Worm (Caenorhabditis elegans) whole organism, L3 larva: Measurements from ENCODE around the gene T08H10.3.

Experiments used
- R02D3.7 ChIP-seq: fragments of 150-350 bp; optimal IDR thresholded peaks from 2 replicates; lab custom pipeline; 2014; ENCODE audit warnings: missing biosample characterization, missing genetic modification characterization
- ZK546.5 ChIP-seq: sonication (generic microtip); optimal IDR thresholded peaks from 2 replicates; lab custom pipeline; 2017; ENCODE audit warnings: missing biosample characterization, missing genetic modification characterization
- aly-2 ChIP-seq: fragments of 150-350 bp; optimal IDR thresholded peaks from 2 replicates; lab custom pipeline; 2014; ENCODE audit warnings: missing biosample characterization, missing genetic modification characterization
- ama-1 ChIP-seq: fragments of 150-350 bp; optimal IDR thresholded peaks from 2 replicates; lab custom pipeline; 2018
- ceh-16 ChIP-seq: sonication (generic microtip); optimal IDR thresholded peaks from 2 replicates; lab custom pipeline; 2017; ENCODE audit warnings: missing biosample characterization, missing genetic modification characterization
- ceh-28 ChIP-seq: fragments of 150-350 bp; optimal IDR thresholded peaks from 2 replicates; lab custom pipeline; 2014; ENCODE audit warnings: missing biosample characterization, missing genetic modification reagents, missing genetic modification characterization
- ceh-9 ChIP-seq: sonication (generic microtip); optimal IDR thresholded peaks from 2 replicates; lab custom pipeline; 2018; ENCODE audit warnings: missing biosample characterization, missing genetic modification characterization
- daf-12 ChIP-seq: fragments of 150-350 bp; optimal IDR thresholded peaks from 2 replicates; lab custom pipeline; 2014; ENCODE audit warnings: missing biosample characterization, missing genetic modification reagents, missing genetic modification characterization
- egl-27 ChIP-seq: sonication (generic microtip); optimal IDR thresholded peaks from 4 replicates; lab custom pipeline; 2017; ENCODE audit warnings: missing biosample characterization, missing genetic modification reagents, missing genetic modification characterization
- egl-5 ChIP-seq: fragments of 150-350 bp; optimal IDR thresholded peaks from 2 replicates; lab custom pipeline; 2017; ENCODE audit warnings: missing biosample characterization, missing genetic modification reagents, missing genetic modification characterization, inconsistent platforms
- elt-2 ChIP-seq: sonication (generic microtip); optimal IDR thresholded peaks from 2 replicates; lab custom pipeline; 2016; ENCODE audit warnings: missing genetic modification reagents, mild to moderate bottlenecking, missing genetic modification characterization, missing compliant biosample characterization
- elt-3 ChIP-seq, 3 experiments: fragments of 150-350 bp in 1 of 3; sonication (generic microtip) in 2 of 3; optimal IDR thresholded peaks; 2 replicates in 2 of 3; 4 replicates in 1 of 3; lab custom pipeline; 2014 to 2017; ENCODE audit warnings: missing biosample characterization in 3 of 3, missing genetic modification characterization in 3 of 3
- eor-1 ChIP-seq, 2 experiments: fragments of 150-350 bp; optimal IDR thresholded peaks; 2 replicates each; lab custom pipeline; 2014 to 2018; ENCODE audit warnings: missing biosample characterization in 2 of 2, missing genetic modification characterization in 2 of 2
- fkh-2 ChIP-seq: fragments of 150-350 bp; optimal IDR thresholded peaks from 2 replicates; lab custom pipeline; 2014; ENCODE audit warnings: missing biosample characterization, missing genetic modification reagents, missing genetic modification characterization
- fos-1 ChIP-seq: fragments of 150-350 bp; optimal IDR thresholded peaks from 2 replicates; lab custom pipeline; 2014; ENCODE audit warnings: missing biosample characterization, missing genetic modification characterization
- hmg-11 ChIP-seq: sonication (generic microtip); optimal IDR thresholded peaks from 2 replicates; lab custom pipeline; 2016; ENCODE audit warnings: missing genetic modification characterization, missing compliant biosample characterization
- jun-1 ChIP-seq: fragments of 150-350 bp; optimal IDR thresholded peaks from 2 replicates; lab custom pipeline; 2014; ENCODE audit warnings: missing biosample characterization, missing genetic modification reagents, missing genetic modification characterization
- lin-15B ChIP-seq: fragments of 150-350 bp; optimal IDR thresholded peaks from 2 replicates; lab custom pipeline; 2014; ENCODE audit warnings: missing biosample characterization, missing genetic modification characterization
- lin-39 ChIP-seq: fragments of 150-350 bp; optimal IDR thresholded peaks from 2 replicates; lab custom pipeline; 2018; ENCODE audit warnings: missing biosample characterization, missing genetic modification reagents, missing genetic modification characterization
- lsy-12 ChIP-seq: sonication (generic microtip); optimal IDR thresholded peaks from 2 replicates; lab custom pipeline; 2016; ENCODE audit warnings: mild to moderate bottlenecking, missing genetic modification characterization, missing compliant biosample characterization
- mdl-1 ChIP-seq: fragments of 150-350 bp; optimal IDR thresholded peaks from 2 replicates; lab custom pipeline; 2014; ENCODE audit warnings: missing biosample characterization, missing genetic modification characterization
- nfya-1 ChIP-seq: sonication (generic microtip); optimal IDR thresholded peaks from 2 replicates; lab custom pipeline; 2017; ENCODE audit warnings: missing genetic modification characterization, mild to moderate bottlenecking, missing compliant biosample characterization, antibody characterized with exemption, moderate library complexity; ENCODE audit not compliant: insufficient read depth
- nhr-11 ChIP-seq: fragments of 150-350 bp; optimal IDR thresholded peaks from 2 replicates; lab custom pipeline; 2014; ENCODE audit warnings: missing biosample characterization, missing genetic modification characterization
- nhr-12 ChIP-seq: fragments of 150-350 bp; optimal IDR thresholded peaks from 2 replicates; lab custom pipeline; 2014; ENCODE audit warnings: missing biosample characterization, missing genetic modification characterization
- nhr-23 ChIP-seq: fragments of 150-350 bp; optimal IDR thresholded peaks from 2 replicates; lab custom pipeline; 2014; ENCODE audit warnings: missing biosample characterization, missing genetic modification reagents, missing genetic modification characterization
- nhr-237 ChIP-seq: fragments of 150-350 bp; optimal IDR thresholded peaks from 2 replicates; lab custom pipeline; 2014; ENCODE audit warnings: missing biosample characterization, missing genetic modification characterization
- nhr-25 ChIP-seq: sonication (generic microtip); optimal IDR thresholded peaks from 2 replicates; lab custom pipeline; 2017; ENCODE audit warnings: missing biosample characterization, missing genetic modification characterization
- nhr-28 ChIP-seq: fragments of 150-350 bp; optimal IDR thresholded peaks from 2 replicates; lab custom pipeline; 2014; ENCODE audit warnings: missing biosample characterization, missing genetic modification characterization
- nhr-76 ChIP-seq: fragments of 150-350 bp; sonication (generic microtip); optimal IDR thresholded peaks from 5 replicates; lab custom pipeline; 2014; ENCODE audit warnings: missing biosample characterization, missing genetic modification characterization
- nhr-77 ChIP-seq: fragments of 150-350 bp; optimal IDR thresholded peaks from 2 replicates; lab custom pipeline; 2014; ENCODE audit warnings: missing biosample characterization, missing genetic modification characterization
- pqm-1 ChIP-seq: fragments of 150-350 bp; optimal IDR thresholded peaks from 2 replicates; lab custom pipeline; 2017; ENCODE audit warnings: missing biosample characterization, missing genetic modification characterization, inconsistent platforms
- sea-2 ChIP-seq: fragments of 150-350 bp; sonication (generic microtip); optimal IDR thresholded peaks from 4 replicates; lab custom pipeline; 2014; ENCODE audit warnings: missing biosample characterization, missing genetic modification reagents, missing genetic modification characterization
- snpc-4 ChIP-seq: fragments of 150-350 bp; optimal IDR thresholded peaks from 2 replicates; lab custom pipeline; 2014; ENCODE audit warnings: missing biosample characterization, missing genetic modification characterization
- tbx-2 ChIP-seq: sonication (generic microtip); optimal IDR thresholded peaks from 2 replicates; lab custom pipeline; 2016; ENCODE audit warnings: mild to moderate bottlenecking, missing genetic modification characterization, missing compliant biosample characterization
- unc-39 ChIP-seq: sonication (generic microtip); optimal IDR thresholded peaks from 4 replicates; lab custom pipeline; 2017; ENCODE audit warnings: missing biosample characterization, missing genetic modification characterization
- zag-1 ChIP-seq: fragments of 150-350 bp; optimal IDR thresholded peaks from 2 replicates; lab custom pipeline; 2014; ENCODE audit warnings: missing biosample characterization, missing genetic modification characterization
- ztf-11 ChIP-seq: fragments of 150-350 bp; optimal IDR thresholded peaks from 2 replicates; lab custom pipeline; 2014; ENCODE audit warnings: missing biosample characterization, missing genetic modification characterization
- ztf-4 ChIP-seq: fragments of 150-350 bp; optimal IDR thresholded peaks from 2 replicates; lab custom pipeline; 2014; ENCODE audit warnings: missing biosample characterization, missing genetic modification characterization

T08H10.3 gene

DNA sequence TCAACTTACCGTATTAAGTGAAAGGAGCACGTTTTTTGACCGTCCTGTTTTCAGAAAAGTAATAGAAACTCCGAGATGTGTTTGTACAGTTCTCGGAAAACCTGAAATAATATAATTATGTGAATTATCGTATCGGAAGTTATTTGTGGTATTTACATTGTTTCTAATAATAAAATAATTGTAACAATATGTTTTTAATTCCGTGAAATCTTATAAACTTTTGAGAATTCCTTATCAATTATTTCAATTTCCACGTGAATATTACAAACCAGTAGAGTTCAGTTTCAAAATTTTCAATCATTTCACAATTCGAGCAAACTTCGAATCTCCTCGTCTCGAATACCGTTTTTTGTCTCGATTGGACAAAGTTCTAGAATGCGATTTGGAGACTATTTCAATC, at the start of gene T08H10.3:
Gene T08H10.3 (plus strand): TSS at position 301 of the 400 bp plus-strand sequence.
- TF ChIP-seq ceh-16 (no peak), nhr-25 (no peak), nhr-77 (tag; lab: Kevin White, UChicago) (no peak), aly-2 (tag; lab: Kevin White, UChicago) (no peak), R02D3.7 (tag; lab: Kevin White, UChicago) (no peak), hmg-11 (tag; lab: Kevin White, UChicago) (no peak), nfya-1 (no peak), mdl-1 (tag; lab: Kevin White, UChicago) (no peak), ceh-9 (tag; lab: Kevin White, UChicago) (no peak), zag-1 (tag; lab: Kevin White, UChicago) (no peak), ama-1 (no peak), unc-39 (tag; lab: Kevin White, UChicago) (no peak), elt-2 (tag; lab: Kevin White, UChicago) (no peak), fkh-2 (tag; lab: Kevin White, UChicago) (no peak), snpc-4 (no peak), pqm-1 (tag; lab: Kevin White, UChicago) (no peak), jun-1 (tag; lab: Kevin White, UChicago) (no peak), ztf-4 (tag; lab: Kevin White, UChicago) (no peak), sea-2 (GFP tag; lab: Kevin White, UChicago) (no peak), tbx-2 (tag; lab: Kevin White, UChicago) (no peak)

DNA sequence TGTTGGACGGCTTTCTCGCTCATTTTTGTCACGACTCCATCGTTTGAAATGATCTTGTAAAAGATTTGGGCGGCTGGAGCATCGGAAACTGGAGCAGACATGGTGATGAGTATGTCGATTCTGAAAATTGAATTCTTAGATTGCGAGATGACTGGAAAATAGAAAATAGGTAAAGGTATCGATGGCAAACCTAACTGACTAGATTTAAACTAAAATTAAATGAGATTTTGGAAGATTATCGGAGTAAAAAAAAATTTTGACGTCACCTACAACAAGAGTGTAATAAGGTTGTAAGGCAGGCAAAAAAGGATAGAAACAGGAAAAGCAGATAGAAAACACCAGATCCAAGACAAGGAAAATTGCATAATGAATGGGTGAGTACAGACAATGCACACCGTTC, 49.7 kb upstream of the T08H10.3 start, which contains the start of gene skr-14:
Gene skr-14 (minus strand): TSS at position 101 of the 400 bp plus-strand sequence.
- TF ChIP-seq nhr-23 (tag; lab: Kevin White, UChicago) (no peak), ztf-11 (no peak), fkh-2 (tag; lab: Kevin White, UChicago) (no peak), ceh-9 (tag; lab: Kevin White, UChicago) (no peak), mdl-1 (tag; lab: Kevin White, UChicago) (no peak), nhr-12 (tag; lab: Kevin White, UChicago) (no peak), aly-2 (tag; lab: Kevin White, UChicago) (no peak), daf-12 (tag; lab: Kevin White, UChicago) (no peak), nhr-237 (tag; lab: Kevin White, UChicago) (no peak), ztf-4 (tag; lab: Kevin White, UChicago) (no peak), egl-27 (tag; lab: Kevin White, UChicago) (no peak), nhr-11 (tag; lab: Kevin White, UChicago) (no peak), nhr-25 (no peak), fos-1 (no peak)

- no peak for TF ChIP-seq fos-1
- TF ChIP-seq elt-3 (tag; optimal IDR thresholded peaks at IDR 0.05; lab: Kevin White, UChicago), result no peak
- TF ChIP-seq egl-5, result no peak
- TF ChIP-seq lsy-12 (tag; lab: Kevin White, UChicago), result no peak
- no peak for TF ChIP-seq nhr-77 (tag; lab: Kevin White, UChicago)
- no peak for TF ChIP-seq lin-39 (tag; lab: Kevin White, UChicago)
- no peak for TF ChIP-seq nhr-237 (tag; lab: Kevin White, UChicago)
- TF ChIP-seq pqm-1 (tag; lab: Kevin White, UChicago), result no peak
- TF ChIP-seq ceh-28, result no peak
- no peak for TF ChIP-seq jun-1 (tag; lab: Kevin White, UChicago)
- TF ChIP-seq lin-15B (tag; lab: Kevin White, UChicago), result no peak
Observed at ce11 chrV:4422127-4422526, 49.0 kb upstream of the T08H10.3 start, which contains the start of gene skr-7. Gene skr-7 (plus strand): TSS chrV:4422427.

ce11 chrV:4423087-4423486, 48.1 kb upstream of the T08H10.3 start:
- no peak for TF ChIP-seq elt-2 (tag; lab: Kevin White, UChicago)
- no peak for TF ChIP-seq nhr-12 (tag; lab: Kevin White, UChicago)
- no peak for TF ChIP-seq nhr-28 (tag; lab: Kevin White, UChicago)
- no peak for TF ChIP-seq R02D3.7 (tag; lab: Kevin White, UChicago)
- no peak for TF ChIP-seq lin-39 (tag; lab: Kevin White, UChicago)
- TF ChIP-seq unc-39 (tag; lab: Kevin White, UChicago), result no peak
- TF ChIP-seq nhr-76, result no peak
- TF ChIP-seq jun-1 (tag; lab: Kevin White, UChicago), result no peak
- no peak for TF ChIP-seq nhr-23 (tag; lab: Kevin White, UChicago)
- no peak for TF ChIP-seq ztf-4 (tag; lab: Kevin White, UChicago)
- no peak for TF ChIP-seq snpc-4
- TF ChIP-seq fkh-2 (tag; lab: Kevin White, UChicago), result no peak
- no peak for TF ChIP-seq ZK546.5 (tag; lab: Kevin White, UChicago)
- TF ChIP-seq aly-2 (tag; lab: Kevin White, UChicago), result no peak
- no peak for TF ChIP-seq ztf-11
- no peak for TF ChIP-seq sea-2 (GFP tag; lab: Kevin White, UChicago)
- no peak for TF ChIP-seq daf-12 (tag; lab: Kevin White, UChicago)
- no peak for TF ChIP-seq zag-1 (tag; lab: Kevin White, UChicago)
- TF ChIP-seq eor-1 (tag; optimal IDR thresholded peaks at IDR 0.05; lab: Kevin White, UChicago), result no peak
- no peak for TF ChIP-seq lsy-12 (tag; lab: Kevin White, UChicago)
